Fruit fly (Drosophila melanogaster) whole organism, pupa: ENCODE data around the gene CG45544.

Experiments
- CG10348 ChIP-seq: fragments of 200-800 bp; sonication (Bioruptor generic); IDR thresholded peaks from 2 replicates; pipeline ENCODE4 v1.3.6; 2022; ENCODE audit warnings: missing biosample characterization, missing genetic modification characterization
- CG12605 ChIP-seq: fragments of 200-800 bp; sonication (Bioruptor generic); IDR thresholded peaks from 2 replicates; pipeline ENCODE4 v1.3.6; 2022; ENCODE audit warnings: missing biosample characterization, missing genetic modification characterization
- CG13204 ChIP-seq: fragments of 200-800 bp; sonication (Bioruptor generic); optimal IDR thresholded peaks from 2 replicates; lab custom pipeline; 2018; ENCODE audit warnings: missing biosample characterization, mild to moderate bottlenecking, missing genetic modification characterization, moderate library complexity
- CG14655 ChIP-seq: fragments of 200-800 bp; sonication (Bioruptor generic); optimal IDR thresholded peaks from 3 replicates; lab custom pipeline; 2017; ENCODE audit warnings: mild to moderate bottlenecking, missing biosample characterization, missing genetic modification reagents, missing genetic modification characterization
- CG15710 ChIP-seq: fragments of 200-800 bp; sonication (Bioruptor generic); optimal IDR thresholded peaks from 2 replicates; lab custom pipeline; 2018; ENCODE audit warnings: missing biosample characterization, mild to moderate bottlenecking, missing genetic modification characterization, moderate library complexity
- CG17806 ChIP-seq: fragments of 200-800 bp; sonication (Bioruptor generic); optimal IDR thresholded peaks from 2 replicates; lab custom pipeline; 2018; ENCODE audit warnings: missing biosample characterization, mild to moderate bottlenecking, missing genetic modification characterization, moderate library complexity
- CG32121 ChIP-seq: fragments of 200-800 bp; sonication (Bioruptor generic); IDR thresholded peaks from 2 replicates; pipeline ENCODE4 v1.3.6; 2022; ENCODE audit warnings: missing biosample characterization, missing genetic modification characterization
- CG34367 ChIP-seq: fragments of 200-800 bp; sonication (Bioruptor generic); optimal IDR thresholded peaks from 2 replicates; lab custom pipeline; 2018; ENCODE audit warnings: missing biosample characterization, mild to moderate bottlenecking, missing genetic modification characterization
- CG4496 ChIP-seq: fragments of 200-800 bp; sonication (Bioruptor generic); IDR thresholded peaks from 3 replicates; pipeline ENCODE4 v1.3.6; 2022; ENCODE audit warnings: missing biosample characterization, missing genetic modification characterization
- CG8159 ChIP-seq: fragments of 200-800 bp; sonication (Bioruptor generic); optimal IDR thresholded peaks from 3 replicates; lab custom pipeline; 2018; ENCODE audit warnings: missing biosample characterization, mild to moderate bottlenecking, missing genetic modification characterization, moderate library complexity
- CG8301 ChIP-seq: fragments of 200-800 bp; sonication (Bioruptor generic); optimal IDR thresholded peaks from 2 replicates; lab custom pipeline; 2018; ENCODE audit warnings: missing biosample characterization, mild to moderate bottlenecking, missing genetic modification characterization
- CG9948 ChIP-seq: fragments of 200-800 bp; sonication (Bioruptor generic); optimal IDR thresholded peaks from 2 replicates; lab custom pipeline; 2018; ENCODE audit warnings: missing biosample characterization, mild to moderate bottlenecking, missing genetic modification characterization, moderate library complexity
- D1 ChIP-seq: fragments of 200-800 bp; sonication (Bioruptor generic); optimal IDR thresholded peaks from 2 replicates; lab custom pipeline; 2018; ENCODE audit warnings: missing biosample characterization, mild to moderate bottlenecking, missing genetic modification characterization, moderate library complexity
- EcR ChIP-seq: fragments of 200-800 bp; sonication (Bioruptor generic); optimal IDR thresholded peaks from 3 replicates; lab custom pipeline; 2019; ENCODE audit warnings: missing biosample characterization, missing genetic modification characterization, mild to moderate bottlenecking, moderate library complexity, missing genetic modification reagents
- Ets98B ChIP-seq: fragments of 200-800 bp; sonication (Bioruptor generic); IDR thresholded peaks from 2 replicates; pipeline ENCODE4 v1.3.6; 2022; ENCODE audit warnings: missing biosample characterization, missing genetic modification characterization
- Pif1A ChIP-seq: fragments of 200-800 bp; sonication (Bioruptor generic); optimal IDR thresholded peaks from 3 replicates; lab custom pipeline; 2016; ENCODE audit warnings: missing biosample characterization, missing genetic modification characterization
- Pif1B ChIP-seq: fragments of 200-800 bp; sonication (Bioruptor generic); optimal IDR thresholded peaks from 3 replicates; lab custom pipeline; 2016; ENCODE audit warnings: missing biosample characterization, missing genetic modification characterization
- Snoo ChIP-seq: fragments of 200-800 bp; sonication (Bioruptor generic); optimal IDR thresholded peaks from 3 replicates; lab custom pipeline; 2017; ENCODE audit warnings: missing biosample characterization, mild to moderate bottlenecking, missing genetic modification characterization, inconsistent platforms
- fd96Ca ChIP-seq: fragments of 200-800 bp; sonication (Bioruptor generic); IDR thresholded peaks from 3 replicates; pipeline ENCODE4 v1.3.6; 2022; ENCODE audit warnings: missing biosample characterization, missing genetic modification characterization
- gl ChIP-seq: fragments of 200-800 bp; sonication (Bioruptor generic); optimal IDR thresholded peaks from 2 replicates; lab custom pipeline; 2018; ENCODE audit warnings: missing biosample characterization, mild to moderate bottlenecking, missing genetic modification characterization
- rn ChIP-seq: fragments of 200-800 bp; sonication (Bioruptor generic); IDR thresholded peaks from 2 replicates; pipeline ENCODE4 v1.3.6; 2022; ENCODE audit warnings: missing biosample characterization, missing genetic modification characterization

CG45544 gene

dm6 chr3R:29273029-29273428 is 16.7 kb downstream of the CG45544 start:
- TF ChIP-seq CG15710 (tag; lab: Kevin White, UChicago) = peak; percentile 38
- peak; percentile 56 for TF ChIP-seq CG17806 (tag; lab: Kevin White, UChicago)
- peak; percentile 48 for TF ChIP-seq CG9948 (tag; lab: Kevin White, UChicago)
- TF ChIP-seq CG8159 = peak; percentile 69
- TF ChIP-seq CG34367 = peak; percentile 24
- TF ChIP-seq fd96Ca (GFP tag; lab: Robert Waterston, UW) = no peak
- peak; percentile 28 for TF ChIP-seq D1
- no peak for TF ChIP-seq CG14655 (GFP tag; lab: Kevin White, UChicago)
- TF ChIP-seq, all 21 proteins: peak for 6

- TF ChIP-seq Ets98B (GFP tag; lab: Robert Waterston, UW) (no peak), CG14655 (GFP tag; lab: Kevin White, UChicago) (peak; percentile 26), Snoo (tag; lab: Kevin White, UChicago) (no peak), rn (GFP tag; lab: Robert Waterston, UW) (no peak), CG12605 (no peak), CG17806 (tag; lab: Kevin White, UChicago) (peak; percentile 42), Pif1A (peak; percentile 4), D1 (no peak), CG8159 (peak; percentile 33), fd96Ca (GFP tag; lab: Robert Waterston, UW) (no peak), CG32121 (no peak), CG8301 (tag; lab: Kevin White, UChicago) (no peak), CG4496 (GFP tag; lab: Robert Waterston, UW) (0 out of 3 replicates have a peak, but pooled peaks have one; percentile 7), Pif1B (GFP tag; lab: Kevin White, UChicago) (no peak), CG10348 (GFP tag; lab: Robert Waterston, UW) (no peak), CG13204 (no peak), CG34367 (no peak), CG15710 (tag; lab: Kevin White, UChicago) (peak; percentile 17), EcR (GFP tag; lab: Kevin White, UChicago) (no peak), gl (no peak), CG9948 (tag; lab: Kevin White, UChicago) (peak; percentile 21)
These were observed 18.3 kb downstream of the CG45544 start for dm6 chr3R:29274590-29274989.

dm6 chr3R:29277009-29277408 is 20.7 kb downstream of the CG45544 start:
- peak; percentile 89 for TF ChIP-seq CG17806 (tag; lab: Kevin White, UChicago)
- peak; percentile 94 for TF ChIP-seq CG34367
- TF ChIP-seq CG10348 (GFP tag; lab: Robert Waterston, UW) = no peak
- TF ChIP-seq EcR (GFP tag; lab: Kevin White, UChicago) = no peak
- TF ChIP-seq Snoo (tag; lab: Kevin White, UChicago) = peak; percentile 82
- TF ChIP-seq Ets98B (GFP tag; lab: Robert Waterston, UW) = peak; percentile 31; the same call in 1 of the 2 replicates
- TF ChIP-seq CG8301 (tag; lab: Kevin White, UChicago) = peak; percentile 48
- peak; percentile 88 for TF ChIP-seq CG8159
- no peak for TF ChIP-seq CG32121
- TF ChIP-seq CG4496 (GFP tag; lab: Robert Waterston, UW) = peak; percentile 75
- TF ChIP-seq gl = peak; percentile 87
- peak; percentile 84 for TF ChIP-seq Pif1A
- TF ChIP-seq CG13204 = peak; percentile 69
- TF ChIP-seq rn (GFP tag; lab: Robert Waterston, UW) = 0 out of 2 replicates have a peak, but pooled peaks have one; percentile 21
- peak; percentile 82 for TF ChIP-seq Pif1B (GFP tag; lab: Kevin White, UChicago)
- TF ChIP-seq CG14655 (GFP tag; lab: Kevin White, UChicago) = peak; percentile 72
- peak; percentile 10 for TF ChIP-seq D1
- peak; percentile 42; the same call in 1 of the 2 replicates for TF ChIP-seq CG12605
- TF ChIP-seq CG9948 (tag; lab: Kevin White, UChicago) = peak; percentile 90
- peak; percentile 92 for TF ChIP-seq CG15710 (tag; lab: Kevin White, UChicago)
- peak; percentile 82; the same call in 2 of the 3 replicates for TF ChIP-seq fd96Ca (GFP tag; lab: Robert Waterston, UW)

- TF ChIP-seq EcR (GFP tag; lab: Kevin White, UChicago) (no peak), Snoo (tag; lab: Kevin White, UChicago) (peak; percentile 56), CG13204 (no peak), CG8301 (tag; lab: Kevin White, UChicago) (peak; percentile 71), CG17806 (tag; lab: Kevin White, UChicago) (peak; percentile 89), CG10348 (GFP tag; lab: Robert Waterston, UW) (no peak), CG32121 (peak; percentile 43; the same call in 1 of the 2 replicates), Ets98B (GFP tag; lab: Robert Waterston, UW) (peak; percentile 49; the same call in 1 of the 2 replicates), D1 (peak; percentile 74), CG4496 (GFP tag; lab: Robert Waterston, UW) (peak; percentile 43; the same call in 1 of the 3 replicates), CG14655 (GFP tag; lab: Kevin White, UChicago) (peak; percentile 77), CG12605 (peak; percentile 66), Pif1B (GFP tag; lab: Kevin White, UChicago) (peak; percentile 60), CG8159 (peak; percentile 89), gl (peak; percentile 51), fd96Ca (GFP tag; lab: Robert Waterston, UW) (no peak), CG9948 (tag; lab: Kevin White, UChicago) (peak; percentile 87), rn (GFP tag; lab: Robert Waterston, UW) (peak; percentile 63), CG15710 (tag; lab: Kevin White, UChicago) (peak; percentile 85), CG34367 (peak; percentile 84), Pif1A (peak; percentile 42)
These were observed 21.5 kb downstream of the CG45544 start for dm6 chr3R:29277748-29278147.

dm6 chr3R:29279557-29280203 is 23.4 kb downstream of the CG45544 start:
- peak; percentile 92 for TF ChIP-seq D1
- TF ChIP-seq CG10348 (GFP tag; lab: Robert Waterston, UW) = no peak
- TF ChIP-seq Snoo (tag; lab: Kevin White, UChicago) = no peak
- peak; percentile 28 for TF ChIP-seq CG15710 (tag; lab: Kevin White, UChicago)
- peak; percentile 97 for TF ChIP-seq CG9948 (tag; lab: Kevin White, UChicago)
- no peak for TF ChIP-seq CG34367
- no peak for TF ChIP-seq Ets98B (GFP tag; lab: Robert Waterston, UW)
- no peak for TF ChIP-seq CG12605
- TF ChIP-seq fd96Ca (GFP tag; lab: Robert Waterston, UW) = no peak
- peak; percentile 34 for TF ChIP-seq CG8301 (tag; lab: Kevin White, UChicago)
- peak; percentile 96 for TF ChIP-seq CG17806 (tag; lab: Kevin White, UChicago)
- peak; percentile 87 for TF ChIP-seq CG14655 (GFP tag; lab: Kevin White, UChicago)
- TF ChIP-seq gl = no peak
- TF ChIP-seq Pif1A = no peak
- 0 out of 3 replicates have a peak, but pooled peaks have one; percentile 47 for TF ChIP-seq CG4496 (GFP tag; lab: Robert Waterston, UW)
- peak; percentile 98 for TF ChIP-seq CG8159
- TF ChIP-seq CG32121 = no peak
- peak; percentile 60 for TF ChIP-seq EcR (GFP tag; lab: Kevin White, UChicago)
- TF ChIP-seq CG13204 = peak; percentile 16
- TF ChIP-seq Pif1B (GFP tag; lab: Kevin White, UChicago) = no peak
